Worm (Caenorhabditis elegans) whole organism, L2 larva: Measurements from ENCODE around the gene rpl-9.

Source experiments
- C34F6.9 ChIP-seq: fragments of 150-350 bp; optimal IDR thresholded peaks from 2 replicates; lab custom pipeline; 2014; ENCODE audit warnings: missing biosample characterization, missing genetic modification characterization
- F13H6.1 ChIP-seq: sonication (generic microtip); optimal IDR thresholded peaks from 2 replicates; lab custom pipeline; 2016; ENCODE audit warnings: missing genetic modification characterization, missing compliant biosample characterization
- R02D3.7 ChIP-seq: fragments of 150-350 bp; optimal IDR thresholded peaks from 2 replicates; lab custom pipeline; 2014; ENCODE audit warnings: missing biosample characterization, missing genetic modification characterization
- ZK546.5 ChIP-seq: sonication (generic microtip); optimal IDR thresholded peaks from 2 replicates; lab custom pipeline; 2017; ENCODE audit warnings: missing biosample characterization, missing genetic modification characterization
- alr-1 ChIP-seq: fragments of 150-350 bp; optimal IDR thresholded peaks from 2 replicates; lab custom pipeline; 2014; ENCODE audit warnings: missing biosample characterization, missing genetic modification characterization
- aly-2 ChIP-seq: fragments of 150-350 bp; optimal IDR thresholded peaks from 2 replicates; lab custom pipeline; 2014; ENCODE audit warnings: missing biosample characterization, missing genetic modification characterization
- ama-1 ChIP-seq: fragments of 150-350 bp; optimal IDR thresholded peaks from 2 replicates; lab custom pipeline; 2018; ENCODE audit warnings: inconsistent platforms
- blmp-1 ChIP-seq: sonication (generic microtip); optimal IDR thresholded peaks from 2 replicates; lab custom pipeline; 2017; ENCODE audit warnings: missing genetic modification characterization, mild to moderate bottlenecking, missing compliant biosample characterization, antibody characterized with exemption, moderate library complexity; ENCODE audit not compliant: insufficient read depth
- ceh-16 ChIP-seq: fragments of 150-350 bp; optimal IDR thresholded peaks from 2 replicates; lab custom pipeline; 2014; ENCODE audit warnings: missing biosample characterization, missing genetic modification characterization
- ceh-82 ChIP-seq: fragments of 150-350 bp; optimal IDR thresholded peaks from 2 replicates; lab custom pipeline; 2014; ENCODE audit warnings: missing biosample characterization, missing genetic modification characterization
- crh-2 ChIP-seq: sonication (generic microtip); optimal IDR thresholded peaks from 2 replicates; lab custom pipeline; 2017; ENCODE audit warnings: missing biosample characterization, missing genetic modification characterization
- dmd-4 ChIP-seq: sonication (generic microtip); optimal IDR thresholded peaks from 2 replicates; lab custom pipeline; 2017; ENCODE audit warnings: missing biosample characterization, missing genetic modification characterization
- egl-27 ChIP-seq: sonication (generic microtip); optimal IDR thresholded peaks from 3 replicates; lab custom pipeline; 2017; ENCODE audit warnings: missing biosample characterization, missing genetic modification reagents, missing genetic modification characterization
- elt-1 ChIP-seq: fragments of 150-350 bp; optimal IDR thresholded peaks from 2 replicates; lab custom pipeline; 2014; ENCODE audit warnings: missing biosample characterization, missing genetic modification characterization
- elt-3 ChIP-seq: sonication (generic microtip); optimal IDR thresholded peaks from 2 replicates; lab custom pipeline; 2017; ENCODE audit warnings: missing biosample characterization, missing genetic modification characterization
- fos-1 ChIP-seq: fragments of 150-350 bp; optimal IDR thresholded peaks from 2 replicates; lab custom pipeline; 2014; ENCODE audit warnings: missing biosample characterization, missing genetic modification characterization
- gmeb-1 ChIP-seq: fragments of 150-350 bp; optimal IDR thresholded peaks from 2 replicates; lab custom pipeline; 2014; ENCODE audit warnings: missing biosample characterization, missing genetic modification characterization
- lin-11 ChIP-seq: fragments of 150-350 bp; sonication (generic microtip); optimal IDR thresholded peaks from 2 replicates; lab custom pipeline; 2014; ENCODE audit warnings: missing biosample characterization, missing genetic modification characterization, inconsistent platforms, mixed read lengths
- lin-13 ChIP-seq: fragments of 150-350 bp; optimal IDR thresholded peaks from 2 replicates; lab custom pipeline; 2014; ENCODE audit warnings: missing biosample characterization, missing genetic modification reagents, missing genetic modification characterization
- lin-39 ChIP-seq: fragments of 150-350 bp; optimal IDR thresholded peaks from 2 replicates; lab custom pipeline; 2014; ENCODE audit warnings: missing biosample characterization, missing genetic modification reagents, missing genetic modification characterization
- lsy-2 ChIP-seq, 2 experiments: fragments of 150-350 bp in 1 of 2; sonication (generic microtip) in 1 of 2; optimal IDR thresholded peaks; 2 replicates each; lab custom pipeline; 2014 to 2017; ENCODE audit warnings: missing biosample characterization in 2 of 2, missing genetic modification characterization in 2 of 2
- mab-5 ChIP-seq: fragments of 150-350 bp; optimal IDR thresholded peaks from 2 replicates; lab custom pipeline; 2014; ENCODE audit warnings: missing biosample characterization, missing genetic modification characterization
- mdl-1 ChIP-seq, 2 experiments: fragments of 150-350 bp in 1 of 2; sonication (generic microtip) in 1 of 2; optimal IDR thresholded peaks; 2 replicates each; lab custom pipeline; 2017; ENCODE audit warnings: missing biosample characterization in 2 of 2, missing genetic modification characterization in 2 of 2
- nhr-10 ChIP-seq: sonication (generic microtip); optimal IDR thresholded peaks from 2 replicates; lab custom pipeline; 2017; ENCODE audit warnings: missing biosample characterization, missing genetic modification characterization
- nhr-11 ChIP-seq: fragments of 150-350 bp; optimal IDR thresholded peaks from 2 replicates; lab custom pipeline; 2014; ENCODE audit warnings: missing biosample characterization, missing genetic modification characterization
- nhr-12 ChIP-seq: fragments of 150-350 bp; optimal IDR thresholded peaks from 2 replicates; lab custom pipeline; 2014; ENCODE audit warnings: missing biosample characterization, missing genetic modification characterization
- nhr-129 ChIP-seq: fragments of 150-350 bp; optimal IDR thresholded peaks from 2 replicates; lab custom pipeline; 2014; ENCODE audit warnings: missing biosample characterization, missing genetic modification characterization
- nhr-21 ChIP-seq: fragments of 150-350 bp; optimal IDR thresholded peaks from 2 replicates; lab custom pipeline; 2014; ENCODE audit warnings: missing biosample characterization, missing genetic modification characterization
- nhr-23 ChIP-seq: fragments of 150-350 bp; optimal IDR thresholded peaks from 2 replicates; lab custom pipeline; 2014; ENCODE audit warnings: missing biosample characterization, missing genetic modification reagents, missing genetic modification characterization
- nhr-237 ChIP-seq: fragments of 150-350 bp; optimal IDR thresholded peaks from 2 replicates; lab custom pipeline; 2014; ENCODE audit warnings: missing biosample characterization, missing genetic modification characterization
- nhr-25 ChIP-seq: fragments of 150-350 bp; sonication (generic microtip); optimal IDR thresholded peaks from 3 replicates; lab custom pipeline; 2014; ENCODE audit warnings: missing biosample characterization, missing genetic modification characterization
- nhr-6 ChIP-seq: fragments of 150-350 bp; optimal IDR thresholded peaks from 2 replicates; lab custom pipeline; 2014; ENCODE audit warnings: missing biosample characterization, missing genetic modification characterization
- nhr-77 ChIP-seq: fragments of 150-350 bp; optimal IDR thresholded peaks from 2 replicates; lab custom pipeline; 2014; ENCODE audit warnings: missing biosample characterization, missing genetic modification characterization
- peb-1 ChIP-seq: fragments of 150-350 bp; optimal IDR thresholded peaks from 2 replicates; lab custom pipeline; 2014; ENCODE audit warnings: missing biosample characterization, missing genetic modification characterization
- sem-4 ChIP-seq: fragments of 150-350 bp; optimal IDR thresholded peaks from 2 replicates; lab custom pipeline; 2014; ENCODE audit warnings: missing biosample characterization, missing genetic modification reagents, missing genetic modification characterization
- skn-1 ChIP-seq: sonication (generic microtip); optimal IDR thresholded peaks from 2 replicates; lab custom pipeline; 2017; ENCODE audit warnings: missing biosample characterization, missing genetic modification characterization
- sma-3 ChIP-seq: sonication (generic microtip); optimal IDR thresholded peaks from 2 replicates; lab custom pipeline; 2016; ENCODE audit warnings: missing genetic modification reagents, missing genetic modification characterization, missing compliant biosample characterization
- sma-9 ChIP-seq, 2 experiments: fragments of 150-350 bp in 1 of 2; sonication (generic microtip) in 1 of 2; optimal IDR thresholded peaks; 2 replicates each; lab custom pipeline; 2014 to 2016; ENCODE audit warnings: missing genetic modification characterization in 2 of 2, mild to moderate bottlenecking in 1 of 2, missing biosample characterization in 1 of 2, missing compliant biosample characterization in 1 of 2, missing genetic modification reagents in 1 of 2, moderate library complexity in 1 of 2
- snpc-4 ChIP-seq: fragments of 150-350 bp; optimal IDR thresholded peaks from 2 replicates; lab custom pipeline; 2014; ENCODE audit warnings: missing biosample characterization, missing genetic modification characterization
- unc-39 ChIP-seq: fragments of 150-350 bp; optimal IDR thresholded peaks from 2 replicates; lab custom pipeline; 2014; ENCODE audit warnings: missing biosample characterization, missing genetic modification characterization
- unc-55 ChIP-seq: fragments of 150-350 bp; sonication (generic microtip); optimal IDR thresholded peaks from 3 replicates; lab custom pipeline; 2014; ENCODE audit warnings: missing biosample characterization, missing genetic modification reagents, missing genetic modification characterization
- unc-62 ChIP-seq: fragments of 150-350 bp; optimal IDR thresholded peaks from 2 replicates; lab custom pipeline; 2014; ENCODE audit warnings: missing biosample characterization, missing genetic modification reagents, missing genetic modification characterization
- zag-1 ChIP-seq: fragments of 150-350 bp; optimal IDR thresholded peaks from 2 replicates; lab custom pipeline; 2014; ENCODE audit warnings: missing biosample characterization, missing genetic modification characterization
- ztf-1 ChIP-seq: fragments of 200-800 bp; sonication (Bioruptor generic); conservative IDR thresholded peaks from 2 replicates; pipeline ENCODE4 v1.3.6; 2022; ENCODE audit warnings: missing genetic modification characterization, missing compliant biosample characterization
- ztf-4 ChIP-seq: fragments of 150-350 bp; optimal IDR thresholded peaks from 2 replicates; lab custom pipeline; 2014; ENCODE audit warnings: missing biosample characterization, missing genetic modification characterization

The rpl-9 gene

ce11 chrIII:7580586-7580985 lies 8.0 kb upstream of the rpl-9 start (continued):
- TF ChIP-seq unc-55 (GFP tag; lab: Kevin White, UChicago) (peak; percentile 89), R02D3.7 (tag; lab: Kevin White, UChicago) (no peak), sma-3 (GFP tag; lab: Kevin White, UChicago) (no peak)

ce11 chrIII:7579324-7579723 lies 6.7 kb upstream of the rpl-9 start, which contains the start of gene mfsd-6:
Gene mfsd-6, minus strand, starts transcription at chrIII:7579411.
- peak; percentile 6 for TF ChIP-seq crh-2 (tag; lab: Kevin White, UChicago)
- TF ChIP-seq lsy-2 (tag; optimal IDR thresholded peaks at IDR 0.05; lab: Kevin White, UChicago) = peak in 1 of 2 experiments; percentile 3
- TF ChIP-seq C34F6.9 (tag; lab: Kevin White, UChicago) = peak; percentile 11
- TF ChIP-seq sem-4 = no peak
- peak; percentile 22 for TF ChIP-seq sma-9 (GFP tag; optimal IDR thresholded peaks at IDR 0.05; lab: Kevin White, UChicago)
- no peak for TF ChIP-seq sma-9 (tag; optimal IDR thresholded peaks at IDR 0.05; lab: Kevin White, UChicago)

- TF ChIP-seq ceh-16 (no peak), fos-1 (tag; lab: Kevin White, UChicago) (no peak), unc-55 (GFP tag; lab: Kevin White, UChicago) (no peak)
Observed at ce11 chrIII:7571726-7572125, 905 bp downstream of the rpl-9 start.

ce11 chrIII:7570083-7570695 lies 2.4 kb downstream of the rpl-9 start, which contains the start of gene R13A5.7:
Gene R13A5.7, minus strand, starts transcription at chrIII:7570133.
- TF ChIP-seq nhr-10 (tag; lab: Kevin White, UChicago) = no peak
- TF ChIP-seq nhr-23 = no peak
- TF ChIP-seq mab-5 (tag; lab: Kevin White, UChicago) = peak; percentile 34
- TF ChIP-seq ztf-4 (tag; lab: Kevin White, UChicago) = peak; percentile 68
- TF ChIP-seq elt-1 (tag; lab: Kevin White, UChicago) = no peak
- TF ChIP-seq ama-1 = no peak
- peak; percentile 50 for TF ChIP-seq sma-3 (GFP tag; lab: Kevin White, UChicago)
- TF ChIP-seq blmp-1 (tag; lab: Kevin White, UChicago) = peak; percentile 40
- TF ChIP-seq unc-55 (GFP tag; lab: Kevin White, UChicago) = peak; percentile 72
- TF ChIP-seq nhr-237 (tag; lab: Kevin White, UChicago) = no peak
- no peak for TF ChIP-seq aly-2 (tag; lab: Kevin White, UChicago)
- no peak for TF ChIP-seq lin-11 (tag; lab: Kevin White, UChicago)
- no peak for TF ChIP-seq peb-1 (tag; lab: Kevin White, UChicago)
- peak; percentile 37 for TF ChIP-seq nhr-6 (tag; lab: Kevin White, UChicago)
- peak; percentile 85 for TF ChIP-seq sem-4
- peak; percentile 60 to 87 for TF ChIP-seq lsy-2 (tag; optimal IDR thresholded peaks at IDR 0.05; lab: Kevin White, UChicago)
- TF ChIP-seq mdl-1 (tag; optimal IDR thresholded peaks at IDR 0.05; lab: Kevin White, UChicago) = peak; percentile 90 to 91
- TF ChIP-seq nhr-25 (tag; lab: Kevin White, UChicago) = peak; percentile 39
- peak; percentile 63 for TF ChIP-seq gmeb-1 (tag; lab: Kevin White, UChicago)
- no peak for TF ChIP-seq skn-1 (tag; lab: Kevin White, UChicago)
- no peak for TF ChIP-seq ceh-82
- peak; percentile 92 for TF ChIP-seq F13H6.1 (tag; lab: Kevin White, UChicago)
- TF ChIP-seq ztf-1 = no peak
- peak; percentile 78 for TF ChIP-seq sma-9 (GFP tag; optimal IDR thresholded peaks at IDR 0.05; lab: Kevin White, UChicago)
- no peak for TF ChIP-seq sma-9 (tag; optimal IDR thresholded peaks at IDR 0.05; lab: Kevin White, UChicago)
- peak; percentile 87 for TF ChIP-seq fos-1 (tag; lab: Kevin White, UChicago)
- TF ChIP-seq elt-3 (tag; lab: Kevin White, UChicago) = no peak
- TF ChIP-seq alr-1 (tag; lab: Kevin White, UChicago) = no peak
- TF ChIP-seq dmd-4 (tag; lab: Kevin White, UChicago) = no peak
- no peak for TF ChIP-seq R02D3.7 (tag; lab: Kevin White, UChicago)
- TF ChIP-seq nhr-11 (tag; lab: Kevin White, UChicago) = no peak
- peak; percentile 45 for TF ChIP-seq snpc-4 (tag; lab: Kevin White, UChicago)
- TF ChIP-seq lin-39 (tag; lab: Kevin White, UChicago) = no peak
- TF ChIP-seq unc-62 (GFP tag; lab: Kevin White, UChicago) = no peak
- TF ChIP-seq nhr-129 (tag; lab: Kevin White, UChicago) = peak; percentile 94
- TF ChIP-seq lin-13 = peak; percentile 62
- TF ChIP-seq nhr-77 = no peak
- no peak for TF ChIP-seq ZK546.5 (tag; lab: Kevin White, UChicago)
- peak; percentile 88 for TF ChIP-seq C34F6.9 (tag; lab: Kevin White, UChicago)
- TF ChIP-seq zag-1 = peak; percentile 60
- TF ChIP-seq ceh-16 = peak; percentile 73
- TF ChIP-seq nhr-21 (tag; lab: Kevin White, UChicago) = peak; percentile 82
- TF ChIP-seq unc-39 (tag; lab: Kevin White, UChicago) = no peak
- peak; percentile 60 for TF ChIP-seq egl-27 (tag; lab: Kevin White, UChicago)
- no peak for TF ChIP-seq nhr-12
- peak; percentile 89 for TF ChIP-seq crh-2 (tag; lab: Kevin White, UChicago)
